Fruit fly (Drosophila melanogaster) whole organism, embryonic: Measurements from ENCODE around the gene Gclc.
A peak's percentile ranks its signal among the peaks of the same experiment; 100 is the strongest.

Experiments
- ATbp ChIP-seq: fragments of 200-800 bp; sonication (Bioruptor generic); optimal IDR thresholded peaks from 2 replicates; lab custom pipeline; 2017; ENCODE audit warnings: missing biosample characterization, mild to moderate bottlenecking, missing genetic modification characterization, missing genetic modification reagents
- Aef1 ChIP-seq: fragments of 200-800 bp; sonication (Bioruptor generic); IDR thresholded peaks from 3 replicates; pipeline ENCODE4 v1.3.6; 2022; ENCODE audit warnings: missing biosample characterization, missing genetic modification characterization
- Antp ChIP-seq: fragments of 200-800 bp; sonication (Bioruptor generic); optimal IDR thresholded peaks from 3 replicates; lab custom pipeline; 2016; ENCODE audit warnings: missing biosample characterization, missing genetic modification characterization
- Atf3 ChIP-seq: fragments of 200-800 bp; sonication (Bioruptor generic); optimal IDR thresholded peaks from 3 replicates; lab custom pipeline; 2016; ENCODE audit warnings: missing biosample characterization, missing genetic modification characterization
- BEAF-32 ChIP-seq: fragments of 200-800 bp; sonication (Bioruptor generic); optimal IDR thresholded peaks from 3 replicates; lab custom pipeline; 2017; ENCODE audit warnings: missing biosample characterization, missing genetic modification characterization, mild to moderate bottlenecking, moderate library complexity, missing genetic modification reagents
- CG10267 ChIP-seq: fragments of 200-800 bp; sonication (Bioruptor generic); optimal IDR thresholded peaks from 2 replicates; lab custom pipeline; 2018; ENCODE audit warnings: missing biosample characterization, mild to moderate bottlenecking, missing genetic modification characterization, moderate library complexity
- CG12219 ChIP-seq: fragments of 200-800 bp; sonication (Bioruptor generic); optimal IDR thresholded peaks from 3 replicates; lab custom pipeline; 2018; ENCODE audit warnings: missing biosample characterization, mild to moderate bottlenecking, missing genetic modification characterization
- CG1233 ChIP-seq: fragments of 200-800 bp; sonication (Bioruptor generic); optimal IDR thresholded peaks from 4 replicates; lab custom pipeline; 2018; ENCODE audit warnings: missing biosample characterization, mild to moderate bottlenecking, missing genetic modification characterization
- CG14860 ChIP-seq: fragments of 200-800 bp; sonication (Bioruptor generic); IDR thresholded peaks from 3 replicates; pipeline ENCODE4 v1.3.6; 2022; ENCODE audit warnings: missing biosample characterization, missing genetic modification characterization; ENCODE audit not compliant: partially characterized antibody
- CG17385 ChIP-seq: fragments of 200-800 bp; sonication (Bioruptor generic); optimal IDR thresholded peaks from 3 replicates; lab custom pipeline; 2018; ENCODE audit warnings: missing biosample characterization, mild to moderate bottlenecking, missing genetic modification characterization
- CG31224 ChIP-seq: fragments of 200-800 bp; sonication (Bioruptor generic); IDR thresholded peaks from 2 replicates; pipeline ENCODE4 v1.3.6; 2022; ENCODE audit warnings: missing biosample characterization, missing genetic modification characterization
- CG4360 ChIP-seq: fragments of 200-800 bp; sonication (Bioruptor generic); IDR thresholded peaks from 2 replicates; pipeline ENCODE4 v1.3.6; 2022; ENCODE audit warnings: missing biosample characterization, missing genetic modification characterization
- CG6689 ChIP-seq: fragments of 200-800 bp; sonication (Bioruptor generic); IDR thresholded peaks from 2 replicates; pipeline ENCODE4 v1.3.6; 2022; ENCODE audit warnings: missing biosample characterization, missing genetic modification characterization
- CG7745 ChIP-seq: fragments of 200-800 bp; sonication (Bioruptor generic); optimal IDR thresholded peaks from 2 replicates; lab custom pipeline; 2018; ENCODE audit warnings: missing biosample characterization, mild to moderate bottlenecking, missing genetic modification characterization, moderate library complexity
- CG7786 ChIP-seq: fragments of 200-800 bp; sonication (Bioruptor generic); optimal IDR thresholded peaks from 2 replicates; lab custom pipeline; 2016; ENCODE audit warnings: missing biosample characterization, missing genetic modification characterization
- CG7839 ChIP-seq: fragments of 200-800 bp; sonication (Bioruptor generic); optimal IDR thresholded peaks from 3 replicates; lab custom pipeline; 2018; ENCODE audit warnings: missing biosample characterization, mild to moderate bottlenecking, missing genetic modification characterization, moderate library complexity
- Dip3 ChIP-seq: fragments of 200-800 bp; sonication (Bioruptor generic); optimal IDR thresholded peaks from 3 replicates; lab custom pipeline; 2016; ENCODE audit warnings: missing biosample characterization, missing genetic modification characterization
- Dp ChIP-seq: fragments of 200-800 bp; sonication (Bioruptor generic); optimal IDR thresholded peaks from 2 replicates; lab custom pipeline; 2018; ENCODE audit warnings: missing biosample characterization, mild to moderate bottlenecking, missing genetic modification characterization, moderate library complexity
- H2.0 ChIP-seq: fragments of 200-800 bp; sonication (Bioruptor generic); IDR thresholded peaks from 2 replicates; pipeline ENCODE4 v1.3.6; 2022; ENCODE audit warnings: missing biosample characterization, missing genetic modification characterization
- Hand ChIP-seq: fragments of 200-800 bp; sonication (Bioruptor generic); optimal IDR thresholded peaks from 2 replicates; lab custom pipeline; 2017; ENCODE audit warnings: mild to moderate bottlenecking, missing biosample characterization, missing genetic modification reagents, missing genetic modification characterization
- Hr3 ChIP-seq: fragments of 200-800 bp; sonication (Bioruptor generic); optimal IDR thresholded peaks from 3 replicates; lab custom pipeline; 2016; ENCODE audit warnings: missing biosample characterization, missing genetic modification characterization
- Hr39 ChIP-seq: fragments of >200 bp; optimal IDR thresholded peaks from 2 replicates; lab custom pipeline; 2017
- MESR4 ChIP-seq: fragments of 200-800 bp; sonication (Bioruptor generic); optimal IDR thresholded peaks from 2 replicates; lab custom pipeline; 2018; ENCODE audit warnings: missing biosample characterization, mild to moderate bottlenecking, missing genetic modification characterization, moderate library complexity
- Mrtf ChIP-seq: fragments of 200-800 bp; sonication (Bioruptor generic); IDR thresholded peaks from 3 replicates; pipeline ENCODE4 v1.3.6; 2022; ENCODE audit warnings: missing biosample characterization, missing genetic modification characterization
- NFAT ChIP-seq: fragments of 200-800 bp; sonication (Bioruptor generic); IDR thresholded peaks from 2 replicates; pipeline ENCODE4 v1.3.6; 2022; ENCODE audit warnings: missing biosample characterization, missing genetic modification characterization
- Opbp ChIP-seq: fragments of 200-800 bp; sonication (Bioruptor generic); IDR thresholded peaks from 3 replicates; pipeline ENCODE4 v1.3.6; 2022; ENCODE audit warnings: missing biosample characterization, missing genetic modification characterization; ENCODE audit not compliant: partially characterized antibody
- Trl ChIP-seq, 3 experiments: fragments of >200 bp in 2 of 3; fragments of 200-800 bp in 1 of 3; sonication (Bioruptor generic) in 1 of 3; optimal IDR thresholded peaks; 2 replicates in 1 of 3; 3 replicates in 2 of 3; lab custom pipeline; 2016 to 2017; ENCODE audit warnings: missing biosample characterization in 1 of 3, missing genetic modification characterization in 1 of 3
- amos ChIP-seq: fragments of 200-800 bp; sonication (Bioruptor generic); IDR thresholded peaks from 2 replicates; pipeline ENCODE4 v1.3.6; 2022; ENCODE audit warnings: missing biosample characterization, missing genetic modification characterization; ENCODE audit not compliant: partially characterized antibody
- ash1 ChIP-seq: fragments of 200-800 bp; sonication (Bioruptor generic); optimal IDR thresholded peaks from 2 replicates; lab custom pipeline; 2018; ENCODE audit warnings: missing biosample characterization, mild to moderate bottlenecking, missing genetic modification characterization
- az2 ChIP-seq: fragments of 200-800 bp; sonication (Bioruptor generic); optimal IDR thresholded peaks from 3 replicates; lab custom pipeline; 2016; ENCODE audit warnings: missing biosample characterization, missing genetic modification characterization
- bbx ChIP-seq: fragments of 200-800 bp; sonication (Bioruptor generic); IDR thresholded peaks from 2 replicates; pipeline ENCODE4 v1.3.6; 2022; ENCODE audit warnings: missing biosample characterization, missing genetic modification characterization; ENCODE audit not compliant: partially characterized antibody
- cas ChIP-seq: fragments of 200-800 bp; sonication (Bioruptor generic); IDR thresholded peaks from 2 replicates; pipeline ENCODE4 v1.3.6; 2022; ENCODE audit warnings: missing biosample characterization, missing genetic modification characterization
- cato ChIP-seq: fragments of 200-800 bp; sonication (Bioruptor generic); optimal IDR thresholded peaks from 2 replicates; lab custom pipeline; 2016; ENCODE audit warnings: missing biosample characterization, missing genetic modification characterization, borderline replicate concordance
- chn ChIP-seq: fragments of 200-800 bp; sonication (Bioruptor generic); optimal IDR thresholded peaks from 2 replicates; lab custom pipeline; 2016; ENCODE audit warnings: missing biosample characterization, missing genetic modification characterization
- crp ChIP-seq, 2 experiments: fragments of 200-800 bp; sonication (Bioruptor generic); optimal IDR thresholded peaks; 2 replicates in 1 of 2; 3 replicates in 1 of 2; lab custom pipeline; 2017; ENCODE audit warnings: missing biosample characterization in 2 of 2, missing genetic modification characterization in 2 of 2, mild to moderate bottlenecking in 1 of 2, moderate library complexity in 1 of 2
- dmrt11E ChIP-seq: fragments of 200-800 bp; sonication (Bioruptor generic); optimal IDR thresholded peaks from 3 replicates; lab custom pipeline; 2018; ENCODE audit warnings: missing biosample characterization, mild to moderate bottlenecking, missing genetic modification characterization, moderate library complexity
- ftz-f1 ChIP-seq: fragments of 200-800 bp; sonication (Bioruptor generic); optimal IDR thresholded peaks from 2 replicates; lab custom pipeline; 2016; ENCODE audit warnings: missing biosample characterization, missing genetic modification characterization
- gcm ChIP-seq: fragments of 200-800 bp; sonication (Bioruptor generic); optimal IDR thresholded peaks from 2 replicates; lab custom pipeline; 2019; ENCODE audit warnings: missing biosample characterization, mild to moderate bottlenecking, missing genetic modification characterization, moderate library complexity
- gt ChIP-seq: fragments of 200-800 bp; sonication (Bioruptor generic); IDR thresholded peaks from 2 replicates; pipeline ENCODE4 v1.3.6; 2022; ENCODE audit warnings: missing biosample characterization, missing genetic modification characterization
- ind ChIP-seq: fragments of 200-800 bp; sonication (Bioruptor generic); optimal IDR thresholded peaks from 3 replicates; lab custom pipeline; 2016; ENCODE audit warnings: missing biosample characterization, missing genetic modification characterization
- ken ChIP-seq: fragments of 200-800 bp; sonication (Bioruptor generic); IDR thresholded peaks from 3 replicates; pipeline ENCODE4 v1.3.6; 2022; ENCODE audit warnings: missing biosample characterization, missing genetic modification characterization
- klu ChIP-seq: fragments of 200-800 bp; sonication (Bioruptor generic); IDR thresholded peaks from 2 replicates; pipeline ENCODE4 v1.3.6; 2022; ENCODE audit warnings: missing biosample characterization, missing genetic modification characterization
- luna ChIP-seq: fragments of 200-800 bp; sonication (Bioruptor generic); optimal IDR thresholded peaks from 2 replicates; lab custom pipeline; 2016; ENCODE audit warnings: missing biosample characterization, missing genetic modification characterization
- prd ChIP-seq, 3 experiments: fragments of >200 bp in 2 of 3; fragments of 200-800 bp in 1 of 3; sonication (Bioruptor generic) in 1 of 3; optimal IDR thresholded peaks in 2 of 3; IDR thresholded peaks in 1 of 3; 2 replicates in 2 of 3; 3 replicates in 1 of 3; pipeline versions ENCODE4 v1.3.6 to Lab custom; 2017 to 2022; ENCODE audit warnings: missing biosample characterization in 1 of 3, missing genetic modification characterization in 1 of 3
- pros ChIP-seq: fragments of 200-800 bp; sonication (Bioruptor generic); optimal IDR thresholded peaks from 3 replicates; lab custom pipeline; 2019; ENCODE audit warnings: missing biosample characterization, mild to moderate bottlenecking, missing genetic modification characterization, moderate library complexity
- scrt ChIP-seq: fragments of 200-800 bp; sonication (Bioruptor generic); optimal IDR thresholded peaks from 2 replicates; lab custom pipeline; 2018; ENCODE audit warnings: missing biosample characterization, mild to moderate bottlenecking, missing genetic modification characterization, moderate library complexity
- tap ChIP-seq: fragments of 200-800 bp; optimal IDR thresholded peaks from 3 replicates; lab custom pipeline; 2019; ENCODE audit warnings: missing biosample characterization, mild to moderate bottlenecking, missing genetic modification characterization, moderate library complexity
- wor ChIP-seq: fragments of 200-800 bp; sonication (Bioruptor generic); IDR thresholded peaks from 2 replicates; pipeline ENCODE4 v1.3.6; 2022; ENCODE audit warnings: missing biosample characterization, missing genetic modification characterization
- zen2 ChIP-seq: fragments of 200-800 bp; sonication (Bioruptor generic); IDR thresholded peaks from 3 replicates; pipeline ENCODE4 v1.3.6; 2022; ENCODE audit warnings: missing biosample characterization, missing genetic modification characterization; ENCODE audit not compliant: partially characterized antibody

Gene Gclc

dm6 chrX:8057837-8058445, 58.0 kb downstream of the Gclc start (continued):
- TF ChIP-seq zen2 (GFP tag; lab: Robert Waterston, UW) (peak; percentile 11; the same call in 1 of the 3 replicates), Hr39 (lab: Kevin White, UChicago) (no peak), CG12219 (GFP tag; lab: Kevin White, UChicago) (no peak), cas (GFP tag; lab: Robert Waterston, UW) (no peak), crp (GFP tag; optimal IDR thresholded peaks at IDR 0.05; lab: Kevin White, UChicago) (no peak), scrt (GFP tag; lab: Kevin White, UChicago) (no peak), luna (GFP tag; lab: Kevin White, UChicago) (no peak), cato (no peak), CG7786 (GFP tag; lab: Kevin White, UChicago) (no peak), gcm (GFP tag; lab: Kevin White, UChicago) (no peak), NFAT (GFP tag; lab: Robert Waterston, UW) (no peak), CG6689 (no peak), H2.0 (GFP tag; lab: Robert Waterston, UW) (no peak), CG17385 (GFP tag; lab: Kevin White, UChicago) (peak; percentile 99), BEAF-32 (no peak), Antp (GFP tag; lab: Kevin White, UChicago) (no peak), wor (GFP tag; lab: Robert Waterston, UW) (no peak), chn (GFP tag; lab: Kevin White, UChicago) (no peak), Mrtf (GFP tag; lab: Robert Waterston, UW) (no peak), pros (GFP tag; lab: Kevin White, UChicago) (no peak), gt (GFP tag; lab: Robert Waterston, UW) (no peak), Aef1 (GFP tag; lab: Robert Waterston, UW) (no peak), dmrt11E (tag; lab: Kevin White, UChicago) (peak; percentile 13), CG14860 (GFP tag; lab: Robert Waterston, UW) (no peak), ATbp (GFP tag; lab: Kevin White, UChicago) (no peak), CG4360 (GFP tag; lab: Robert Waterston, UW) (peak; percentile 39), ken (GFP tag; lab: Robert Waterston, UW) (no peak), Trl (optimal IDR thresholded peaks at IDR 0.05; lab: Kevin White, UChicago) (peak; percentile 97 to 99), Trl (GFP tag; optimal IDR thresholded peaks at IDR 0.05; lab: Kevin White, UChicago) (no peak), tap (tag; lab: Kevin White, UChicago) (no peak), Atf3 (GFP tag; lab: Kevin White, UChicago) (no peak), Dp (GFP tag; lab: Kevin White, UChicago) (no peak), CG10267 (tag; lab: Kevin White, UChicago) (no peak), CG7745 (tag; lab: Kevin White, UChicago) (no peak), Hand (GFP tag; lab: Kevin White, UChicago) (no peak), Hr3 (no peak), klu (no peak), CG1233 (peak; percentile 34), ind (GFP tag; lab: Kevin White, UChicago) (no peak), bbx (no peak), ftz-f1 (GFP tag; lab: Kevin White, UChicago) (no peak), prd (optimal IDR thresholded peaks at IDR 0.05; lab: Kevin White, UChicago) (no peak), prd (GFP tag; IDR thresholded peaks at IDR 0.05; lab: Robert Waterston, UW) (no peak), Opbp (GFP tag; lab: Robert Waterston, UW) (no peak), CG7839 (no peak), CG31224 (no peak), az2 (GFP tag; lab: Kevin White, UChicago) (no peak), MESR4 (no peak), ash1 (no peak), amos (GFP tag; lab: Robert Waterston, UW) (no peak), Dip3 (GFP tag; lab: Kevin White, UChicago) (no peak)
